Fruit fly (Drosophila melanogaster) whole organism, wandering third instar larva: ENCODE results near the gene Rgl.

ENCODE experiments used
- Abd-B ChIP-seq: fragments of >200 bp; optimal IDR thresholded peaks from 2 replicates; lab custom pipeline; 2017; ENCODE audit warnings: missing biosample characterization, missing genetic modification characterization
- CG32264 ChIP-seq: fragments of 200-800 bp; sonication (Bioruptor generic); optimal IDR thresholded peaks from 2 replicates; lab custom pipeline; 2016; ENCODE audit warnings: missing biosample characterization, missing genetic modification characterization
- CrebA ChIP-seq: fragments of 200-800 bp; sonication (Bioruptor generic); optimal IDR thresholded peaks from 2 replicates; lab custom pipeline; 2016; ENCODE audit warnings: missing biosample characterization, mild to moderate bottlenecking, missing genetic modification characterization, borderline replicate concordance
- Dfd ChIP-seq: fragments of >200 bp; optimal IDR thresholded peaks from 2 replicates; lab custom pipeline; 2017; ENCODE audit warnings: missing biosample characterization, missing genetic modification characterization
- Dif ChIP-seq: fragments of 200-275, 200-300 bp; sonication (Bioruptor generic); optimal IDR thresholded peaks from 2 replicates; lab custom pipeline; 2018; ENCODE audit warnings: missing biosample characterization, missing genetic modification characterization; ENCODE audit not compliant: partially characterized antibody
- GATAd ChIP-seq: sonication (Bioruptor generic); optimal IDR thresholded peaks from 2 replicates; lab custom pipeline; 2016; ENCODE audit warnings: missing biosample characterization, missing genetic modification characterization
- HLH106 ChIP-seq: fragments of 200-800 bp; optimal IDR thresholded peaks from 3 replicates; lab custom pipeline; 2019; ENCODE audit warnings: missing biosample characterization, mild to moderate bottlenecking, missing genetic modification characterization, moderate library complexity
- Hnf4 ChIP-seq: fragments of 200-800 bp; sonication (Bioruptor generic); optimal IDR thresholded peaks from 2 replicates; lab custom pipeline; 2016; ENCODE audit warnings: missing biosample characterization, mild to moderate bottlenecking, missing genetic modification characterization
- Hr78 ChIP-seq: fragments of >200 bp; optimal IDR thresholded peaks from 2 replicates; lab custom pipeline; 2017; ENCODE audit warnings: missing biosample characterization, missing genetic modification characterization
- Hr83 ChIP-seq: fragments of 200-300 bp; sonication (Bioruptor generic); optimal IDR thresholded peaks from 2 replicates; lab custom pipeline; 2016; ENCODE audit warnings: missing biosample characterization, mild to moderate bottlenecking, missing genetic modification characterization, moderate library complexity; ENCODE audit not compliant: poor library complexity, severe bottlenecking
- Jra ChIP-seq: sonication (Bioruptor generic); optimal IDR thresholded peaks from 2 replicates; lab custom pipeline; 2016; ENCODE audit warnings: missing biosample characterization, missing genetic modification characterization
- Mio ChIP-seq: sonication (Bioruptor generic); optimal IDR thresholded peaks from 2 replicates; lab custom pipeline; 2016; ENCODE audit warnings: missing biosample characterization, missing genetic modification characterization
- N ChIP-seq: fragments of >200 bp; optimal IDR thresholded peaks from 2 replicates; lab custom pipeline; 2018; ENCODE audit warnings: missing biosample characterization, missing external identifiers, missing genetic modification characterization
- Rel ChIP-seq, 2 experiments: fragments of 200-800 bp; sonication (Bioruptor generic) in 1 of 2; optimal IDR thresholded peaks; 2 replicates in 1 of 2; 3 replicates in 1 of 2; lab custom pipeline; 2016 to 2019; ENCODE audit warnings: mild to moderate bottlenecking in 2 of 2, missing biosample characterization in 2 of 2, missing genetic modification characterization in 2 of 2, moderate library complexity in 1 of 2
- Sp1 ChIP-seq: fragments of 200-800 bp; sonication (Bioruptor generic); optimal IDR thresholded peaks from 3 replicates; lab custom pipeline; 2019; ENCODE audit warnings: missing biosample characterization, mild to moderate bottlenecking, missing genetic modification characterization, moderate library complexity
- Vsx2 ChIP-seq: fragments of 200-300, 225-300 bp; sonication (Bioruptor generic); optimal IDR thresholded peaks from 2 replicates; lab custom pipeline; 2018; ENCODE audit warnings: missing biosample characterization, missing genetic modification characterization; ENCODE audit not compliant: partially characterized antibody
- br ChIP-seq: fragments of 200-800 bp; sonication (Bioruptor generic); optimal IDR thresholded peaks from 2 replicates; lab custom pipeline; 2016; ENCODE audit warnings: missing biosample characterization, missing genetic modification characterization
- brk ChIP-seq: fragments of 200-800 bp; sonication (Bioruptor generic); optimal IDR thresholded peaks from 2 replicates; lab custom pipeline; 2016; ENCODE audit warnings: missing biosample characterization, mild to moderate bottlenecking, missing genetic modification characterization
- dl ChIP-seq, 2 experiments: fragments of 175-275, 200-275 bp in 1 of 2; fragments of 200-275 bp in 1 of 2; sonication (Bioruptor generic); optimal IDR thresholded peaks; lab custom pipeline; 2018; ENCODE audit warnings: mild to moderate bottlenecking in 2 of 2, missing biosample characterization in 2 of 2, missing genetic modification characterization in 2 of 2, moderate library complexity in 2 of 2; ENCODE audit not compliant: partially characterized antibody in 2 of 2, insufficient read depth in 1 of 2
- dmrt93B ChIP-seq: fragments of 200-800 bp; sonication (Bioruptor generic); optimal IDR thresholded peaks from 2 replicates; lab custom pipeline; 2018; ENCODE audit warnings: missing biosample characterization, mild to moderate bottlenecking, missing genetic modification characterization
- dsf ChIP-seq: sonication (Bioruptor generic); optimal IDR thresholded peaks from 2 replicates; lab custom pipeline; 2016; ENCODE audit warnings: missing biosample characterization, missing genetic modification characterization, borderline replicate concordance
- ey ChIP-seq: fragments of 200-800 bp; sonication (Bioruptor generic); optimal IDR thresholded peaks from 2 replicates; lab custom pipeline; 2016; ENCODE audit warnings: missing biosample characterization, missing genetic modification characterization
- foxo ChIP-seq, 2 experiments: fragments of 200-800 bp; sonication (Bioruptor generic); optimal IDR thresholded peaks; 2 replicates in 1 of 2; 3 replicates in 1 of 2; lab custom pipeline; 2016 to 2017; ENCODE audit warnings: missing biosample characterization in 2 of 2, missing genetic modification characterization in 2 of 2
- fru ChIP-seq: fragments of 200-800 bp; sonication (Bioruptor generic); optimal IDR thresholded peaks from 3 replicates; lab custom pipeline; 2016; ENCODE audit warnings: missing biosample characterization, mild to moderate bottlenecking, missing genetic modification characterization
- h ChIP-seq: fragments of 200-800 bp; sonication (Bioruptor generic); optimal IDR thresholded peaks from 3 replicates; lab custom pipeline; 2016; ENCODE audit warnings: missing biosample characterization, mild to moderate bottlenecking, missing genetic modification characterization
- jim ChIP-seq: fragments of 175-275, 200-325 bp; sonication (Bioruptor generic); optimal IDR thresholded peaks from 2 replicates; lab custom pipeline; 2016; ENCODE audit warnings: missing biosample characterization, mild to moderate bottlenecking, missing genetic modification characterization
- lola ChIP-seq: fragments of >200 bp; optimal IDR thresholded peaks from 2 replicates; lab custom pipeline; 2017; ENCODE audit warnings: missing biosample characterization, missing genetic modification characterization
- pan ChIP-seq: fragments of >200 bp; optimal IDR thresholded peaks from 2 replicates; lab custom pipeline; 2017
- psq ChIP-seq: fragments of 200-800 bp; sonication (Bioruptor generic); optimal IDR thresholded peaks from 3 replicates; lab custom pipeline; 2017; ENCODE audit warnings: missing biosample characterization, mild to moderate bottlenecking, missing genetic modification characterization, moderate library complexity
- rgr ChIP-seq: fragments of 200-800 bp; sonication (Bioruptor generic); optimal IDR thresholded peaks from 3 replicates; lab custom pipeline; 2016; ENCODE audit warnings: missing biosample characterization, mild to moderate bottlenecking, missing genetic modification characterization
- sage ChIP-seq: fragments of 200-800 bp; sonication (Bioruptor generic); optimal IDR thresholded peaks from 2 replicates; lab custom pipeline; 2016; ENCODE audit warnings: missing biosample characterization, mild to moderate bottlenecking, missing genetic modification characterization
- sv ChIP-seq: fragments of 200-800 bp; sonication (Bioruptor generic); optimal IDR thresholded peaks from 3 replicates; lab custom pipeline; 2016; ENCODE audit warnings: missing biosample characterization, missing genetic modification characterization
- tai ChIP-seq: sonication (Bioruptor generic); optimal IDR thresholded peaks from 2 replicates; lab custom pipeline; 2016; ENCODE audit warnings: missing biosample characterization, missing genetic modification characterization
- usp ChIP-seq: fragments of >200 bp; optimal IDR thresholded peaks from 2 replicates; lab custom pipeline; 2017; ENCODE audit warnings: missing biosample characterization, missing genetic modification characterization
- woc ChIP-seq: sonication (Bioruptor generic); optimal IDR thresholded peaks from 2 replicates; lab custom pipeline; 2016; ENCODE audit warnings: missing biosample characterization, mild to moderate bottlenecking, missing genetic modification characterization

The Rgl gene

DNA sequence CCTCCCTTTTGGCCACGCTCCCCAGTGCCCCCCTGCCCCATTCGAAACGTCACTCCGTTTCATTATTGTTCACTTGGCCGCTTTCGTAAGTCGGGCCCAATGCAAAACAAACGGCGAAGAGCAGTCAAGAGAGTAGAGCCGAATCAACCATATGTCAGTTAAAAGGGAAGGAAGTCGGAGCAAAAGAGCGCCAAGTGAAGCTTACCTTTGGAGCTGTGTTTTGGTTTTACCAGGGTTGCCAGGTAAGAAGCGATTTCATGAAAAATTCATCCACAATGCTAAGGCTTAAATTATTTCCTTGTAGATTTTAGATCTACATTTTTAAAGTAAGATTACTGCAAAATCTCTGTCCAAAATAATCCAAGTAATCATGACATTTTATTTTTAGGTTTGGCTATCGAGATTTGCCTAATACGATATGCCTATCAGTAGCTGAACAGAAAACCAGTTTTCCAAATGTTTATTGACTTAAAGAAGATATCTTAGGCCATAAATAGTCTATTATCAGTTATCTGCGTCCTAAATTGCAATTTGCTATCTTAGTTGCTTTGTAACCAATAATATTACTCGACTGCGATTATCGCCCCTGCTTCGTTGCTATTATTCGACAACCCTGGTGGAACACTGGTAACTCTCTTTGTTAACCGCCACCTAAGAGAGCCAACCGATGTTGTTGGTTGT, 13.5 kb upstream of the Rgl start (continued):
- TF ChIP-seq Vsx2 = no peak
- peak; percentile 65 for TF ChIP-seq GATAd (GFP tag; lab: Kevin White, UChicago)
- peak in 1 of 2 experiments; percentile 51 for TF ChIP-seq dl (GFP tag; optimal IDR thresholded peaks at IDR 0.05; lab: Kevin White, UChicago; ENCODE audit: insufficient read depth in 1 of 2, partially characterized antibody in 2 of 2)
- TF ChIP-seq dmrt93B (GFP tag; lab: Kevin White, UChicago) = peak; percentile 93
- peak; percentile 90 for TF ChIP-seq sv

DNA sequence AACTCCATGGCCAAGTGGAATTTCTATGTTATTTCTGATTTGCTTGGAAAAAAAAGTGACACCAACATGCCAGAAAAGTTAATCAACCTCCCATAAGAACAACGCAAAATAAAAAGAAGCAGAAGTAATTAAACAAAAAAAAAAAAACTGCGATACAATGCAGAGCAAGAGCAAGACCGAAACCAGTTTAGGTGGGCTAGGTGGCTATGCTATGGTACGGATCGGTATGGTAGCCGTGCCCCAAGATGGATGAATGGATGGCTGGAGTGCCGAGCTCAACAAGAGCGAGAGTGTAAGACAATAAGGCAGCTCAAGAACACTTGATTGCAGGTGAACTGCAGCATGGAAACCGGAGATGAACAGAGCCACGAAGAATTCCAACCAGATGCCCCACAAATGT, 11.6 kb upstream of the Rgl start:
- TF ChIP-seq dsf (no peak), psq (GFP tag; lab: Kevin White, UChicago) (no peak), rgr (GFP tag; lab: Kevin White, UChicago) (no peak), dmrt93B (GFP tag; lab: Kevin White, UChicago) (no peak), jim (GFP tag; lab: Kevin White, UChicago) (no peak), Abd-B (no peak), brk (GFP tag; lab: Kevin White, UChicago) (no peak), Hr78 (GFP tag; lab: Kevin White, UChicago) (no peak), usp (GFP tag; lab: Kevin White, UChicago) (no peak), fru (GFP tag; lab: Kevin White, UChicago) (no peak), Mio (GFP tag; lab: Kevin White, UChicago) (no peak), GATAd (GFP tag; lab: Kevin White, UChicago) (no peak), CG32264 (GFP tag; lab: Kevin White, UChicago) (no peak), dl (GFP tag; optimal IDR thresholded peaks at IDR 0.05; lab: Kevin White, UChicago; ENCODE audit: insufficient read depth in 1 of 2, partially characterized antibody in 2 of 2) (no peak), Sp1 (GFP tag; lab: Kevin White, UChicago) (no peak)

DNA sequence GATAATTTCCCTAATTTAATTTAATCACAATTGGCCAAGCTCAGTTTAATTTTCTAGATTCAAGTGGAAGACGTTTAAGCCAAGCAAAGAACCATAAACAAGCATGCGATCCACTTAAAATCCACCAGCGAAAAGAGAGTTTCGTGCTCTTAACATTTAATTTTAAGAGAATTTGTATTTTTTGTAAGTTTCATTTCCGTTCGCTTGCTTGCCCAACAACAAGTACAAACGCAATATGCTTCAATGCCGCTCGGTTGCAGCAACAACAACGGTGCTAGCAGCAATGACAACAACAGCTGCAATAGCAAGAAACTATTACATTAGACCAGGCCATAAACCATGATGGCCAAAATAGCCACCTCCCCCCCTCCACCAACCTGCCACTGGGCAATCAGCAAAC, 9.8 kb upstream of the Rgl start:
- TF ChIP-seq sage (GFP tag; lab: Kevin White, UChicago) = no peak
- no peak for TF ChIP-seq br (GFP tag; lab: Kevin White, UChicago)
- TF ChIP-seq dmrt93B (GFP tag; lab: Kevin White, UChicago) = no peak
- no peak for TF ChIP-seq Hnf4 (GFP tag; lab: Kevin White, UChicago)
- no peak for TF ChIP-seq Mio (GFP tag; lab: Kevin White, UChicago)
- no peak for TF ChIP-seq CG32264 (GFP tag; lab: Kevin White, UChicago)
- no peak for TF ChIP-seq HLH106 (tag; lab: Kevin White, UChicago)
- no peak for TF ChIP-seq foxo (GFP tag; optimal IDR thresholded peaks at IDR 0.05; lab: Kevin White, UChicago)
- TF ChIP-seq Sp1 (GFP tag; lab: Kevin White, UChicago) = no peak
- TF ChIP-seq Abd-B = no peak
- TF ChIP-seq pan (lab: Kevin White, UChicago) = no peak
- no peak for TF ChIP-seq sv
- TF ChIP-seq psq (GFP tag; lab: Kevin White, UChicago) = no peak
- TF ChIP-seq h (GFP tag; lab: Kevin White, UChicago) = no peak
- TF ChIP-seq N (GFP tag; lab: Kevin White, UChicago) = no peak
- no peak for TF ChIP-seq Rel (GFP tag; optimal IDR thresholded peaks at IDR 0.05; lab: Kevin White, UChicago)
- TF ChIP-seq Rel (tag; optimal IDR thresholded peaks at IDR 0.05; lab: Kevin White, UChicago) = no peak
- TF ChIP-seq tai (GFP tag; lab: Kevin White, UChicago) = no peak

DNA sequence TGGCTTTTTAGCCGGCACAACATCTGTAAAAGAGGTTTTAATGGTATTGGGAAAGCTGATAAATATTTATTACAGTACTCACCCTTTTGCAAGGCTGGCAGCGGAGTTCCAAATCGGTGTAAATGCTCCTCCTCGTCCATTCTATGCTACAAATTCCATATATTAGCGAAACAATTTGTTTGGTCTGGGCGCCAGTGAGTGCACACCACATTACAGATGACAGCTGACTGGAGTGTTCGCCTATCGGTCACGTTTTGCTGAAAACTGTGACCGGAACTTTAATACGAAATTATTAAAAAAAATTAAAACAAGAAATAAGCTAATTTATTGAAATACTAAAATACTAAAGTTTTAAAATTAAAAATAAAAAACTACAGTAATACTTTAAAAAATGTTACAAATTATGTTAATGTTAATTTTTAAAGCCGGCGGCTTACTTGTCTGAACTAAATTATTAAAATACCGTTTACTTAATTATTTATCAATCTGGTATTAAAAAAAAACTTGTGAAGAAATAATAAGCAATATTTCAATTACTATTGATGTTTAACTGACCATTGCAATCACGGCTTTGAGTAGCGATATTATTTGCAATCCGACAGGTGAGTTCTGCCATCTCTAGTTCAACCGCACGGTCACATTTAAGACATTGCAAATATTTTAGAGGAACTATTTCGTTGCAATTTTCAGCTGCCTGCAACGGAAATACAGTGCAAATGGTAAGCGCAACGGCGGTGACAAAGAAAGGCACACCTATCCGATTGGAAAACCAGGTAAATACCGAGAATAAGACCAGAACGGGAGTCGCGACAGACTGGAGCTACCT, 3.8 kb upstream of the Rgl start, which contains the start of the genes CG8833 and DCTN1-p150:
TSS of gene CG8833 (minus strand) at position 232 of the 826 bp plus-strand sequence.
TSS of gene DCTN1-p150 (plus strand) at position 619 of the 826 bp plus-strand sequence.
- TF ChIP-seq Vsx2 (no peak), sage (GFP tag; lab: Kevin White, UChicago) (no peak), CG32264 (GFP tag; lab: Kevin White, UChicago) (no peak), Dif (GFP tag; lab: Kevin White, UChicago) (no peak), Hr78 (GFP tag; lab: Kevin White, UChicago) (no peak), Dfd (GFP tag; lab: Kevin White, UChicago) (no peak), Abd-B (no peak), Hr83 (GFP tag; lab: Kevin White, UChicago) (peak; percentile 62), pan (lab: Kevin White, UChicago) (no peak), dl (GFP tag; optimal IDR thresholded peaks at IDR 0.05; lab: Kevin White, UChicago; ENCODE audit: insufficient read depth in 1 of 2, partially characterized antibody in 2 of 2) (no peak), Mio (GFP tag; lab: Kevin White, UChicago) (no peak), GATAd (GFP tag; lab: Kevin White, UChicago) (no peak), N (GFP tag; lab: Kevin White, UChicago) (no peak), lola (GFP tag; lab: Kevin White, UChicago) (no peak), rgr (GFP tag; lab: Kevin White, UChicago) (no peak), psq (GFP tag; lab: Kevin White, UChicago) (peak; percentile 43), dmrt93B (GFP tag; lab: Kevin White, UChicago) (no peak), Jra (no peak), fru (GFP tag; lab: Kevin White, UChicago) (no peak), sv (no peak), dsf (no peak), tai (GFP tag; lab: Kevin White, UChicago) (no peak), CrebA (GFP tag; lab: Kevin White, UChicago) (no peak), brk (GFP tag; lab: Kevin White, UChicago) (no peak), h (GFP tag; lab: Kevin White, UChicago) (no peak), Hnf4 (GFP tag; lab: Kevin White, UChicago) (no peak), br (GFP tag; lab: Kevin White, UChicago) (no peak), usp (GFP tag; lab: Kevin White, UChicago) (no peak), foxo (GFP tag; optimal IDR thresholded peaks at IDR 0.05; lab: Kevin White, UChicago) (no peak), Sp1 (GFP tag; lab: Kevin White, UChicago) (no peak), ey (peak; percentile 27), woc (GFP tag; lab: Kevin White, UChicago) (peak; percentile 51)
